Fruit fly (Drosophila melanogaster): ENCODE results near the gene Srp68.
A peak's percentile ranks its signal among the peaks of the same experiment; 100 is the strongest.

Srp68 gene

DNA sequence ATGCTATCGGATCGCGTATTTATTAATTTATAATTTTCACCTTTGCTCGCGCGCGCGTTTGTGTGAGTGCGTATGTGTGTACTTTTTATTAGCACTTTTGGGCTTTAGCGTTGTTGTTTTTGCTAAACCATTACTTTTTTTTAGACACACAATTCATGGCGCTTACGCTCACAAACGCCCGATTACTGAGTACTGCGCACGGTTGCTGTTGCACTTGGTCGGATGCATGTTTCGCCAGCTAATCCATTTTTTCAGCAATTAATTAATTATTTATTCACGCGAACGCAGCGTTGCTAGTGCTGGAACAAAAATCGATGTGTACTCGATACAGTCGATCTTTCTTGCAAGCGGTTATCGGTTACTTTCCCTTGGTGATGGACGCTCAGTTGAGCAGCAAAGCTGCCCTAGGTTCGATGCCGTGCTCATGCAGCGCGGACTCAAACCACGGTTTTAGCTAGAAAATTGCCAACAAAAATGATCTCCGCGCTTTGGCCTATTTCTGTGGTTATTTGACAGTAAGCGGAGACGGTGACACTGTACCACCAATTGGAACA, 22.9 kb downstream of the Srp68 start, which contains the start of the genes smg and CG5087 (continued):
- no peak for TF ChIP-seq PHDP (tag; optimal IDR thresholded peaks at IDR 0.05)
- no peak for TF ChIP-seq CG10431 (GFP tag; optimal IDR thresholded peaks at IDR 0.05)
- no peak for TF ChIP-seq luna (GFP tag; optimal IDR thresholded peaks at IDR 0.05)
- peak; percentile 47 for TF ChIP-seq CG4282 (GFP tag; optimal IDR thresholded peaks at IDR 0.05)
- no peak for TF ChIP-seq esg (GFP tag; conservative IDR thresholded peaks at IDR 0.05)
- TF ChIP-seq CG34422 (GFP tag; IDR thresholded peaks at IDR 0.05) = peak; percentile 59
- TF ChIP-seq sna (GFP tag; IDR thresholded peaks at IDR 0.05; ENCODE audit: partially characterized antibody) = peak; percentile 56
- TF ChIP-seq CG3281 (GFP tag; optimal IDR thresholded peaks at IDR 0.05) = peak; percentile 3
- TF ChIP-seq CG15696 (tag; optimal IDR thresholded peaks at IDR 0.05) = no peak
- no peak for TF ChIP-seq fd64A (GFP tag; optimal IDR thresholded peaks at IDR 0.05)
- TF ChIP-seq fru (optimal IDR thresholded peaks at IDR 0.05) = no peak
- TF ChIP-seq fd3F (GFP tag; optimal IDR thresholded peaks at IDR 0.05) = no peak
- TF ChIP-seq jumu (GFP tag; optimal IDR thresholded peaks at IDR 0.05) = peak; percentile 66
- no peak for TF ChIP-seq Hey (tag; optimal IDR thresholded peaks at IDR 0.05)
- TF ChIP-seq pnt (GFP tag; optimal IDR thresholded peaks at IDR 0.05) = no peak
- peak; percentile 88 for TF ChIP-seq HmgD (GFP tag; optimal IDR thresholded peaks at IDR 0.05)
- peak; percentile 64 for TF ChIP-seq CG2712 (tag; optimal IDR thresholded peaks at IDR 0.05)
- TF ChIP-seq lmd (GFP tag; IDR thresholded peaks at IDR 0.05) = peak; percentile 19; the same call in 1 of the 2 replicates
- no peak for TF ChIP-seq Nf-YA (GFP tag; IDR thresholded peaks at IDR 0.05)
- no peak for TF ChIP-seq CG32772 (GFP tag; IDR thresholded peaks at IDR 0.05)
- TF ChIP-seq maf-S (GFP tag; optimal IDR thresholded peaks at IDR 0.05) = peak; percentile 62
- TF ChIP-seq CkIIα-i1 (GFP tag; IDR thresholded peaks at IDR 0.05) = no peak
- no peak for TF ChIP-seq CG6254 (GFP tag; optimal IDR thresholded peaks at IDR 0.05)
- peak; percentile 59 for TF ChIP-seq Scr (GFP tag; IDR thresholded peaks at IDR 0.05; ENCODE audit: partially characterized antibody)
- peak; percentile 69 for TF ChIP-seq Dbx (GFP tag; IDR thresholded peaks at IDR 0.05)
- peak; percentile 93 for TF ChIP-seq CG33213 (GFP tag; optimal IDR thresholded peaks at IDR 0.05)
- peak; percentile 13 for TF ChIP-seq CG9609 (GFP tag; optimal IDR thresholded peaks at IDR 0.05)
- no peak for TF ChIP-seq lola (GFP tag; optimal IDR thresholded peaks at IDR 0.05)
- no peak for TF ChIP-seq mld (GFP tag; IDR thresholded peaks at IDR 0.05; ENCODE audit: partially characterized antibody)
- peak; percentile 51 for TF ChIP-seq ERR (GFP tag; optimal IDR thresholded peaks at IDR 0.05)
- no peak for TF ChIP-seq CG4820 (GFP tag; optimal IDR thresholded peaks at IDR 0.05)
- TF ChIP-seq CG11456 (GFP tag; IDR thresholded peaks at IDR 0.05) = peak; percentile 50; the same call in 1 of the 3 replicates
- TF ChIP-seq MESR4 (GFP tag; optimal IDR thresholded peaks at IDR 0.05) = peak; percentile 91
- peak; percentile 36 for TF ChIP-seq CG4424 (GFP tag; optimal IDR thresholded peaks at IDR 0.05)
- TF ChIP-seq stc (GFP tag; IDR thresholded peaks at IDR 0.05) = no peak
- TF ChIP-seq Sin3A (optimal IDR thresholded peaks at IDR 0.05) = peak; percentile 85
- TF ChIP-seq kay (GFP tag; optimal IDR thresholded peaks at IDR 0.05) = no peak
- peak; percentile 47 for TF ChIP-seq fu2 (GFP tag; optimal IDR thresholded peaks at IDR 0.05)
- peak; percentile 92 for TF ChIP-seq HmgZ (tag; optimal IDR thresholded peaks at IDR 0.05)
- peak; percentile 16 for TF ChIP-seq CG10654 (GFP tag; optimal IDR thresholded peaks at IDR 0.05)
- TF ChIP-seq ems (GFP tag; optimal IDR thresholded peaks at IDR 0.05) = peak; percentile 40
- peak; percentile 24 for TF ChIP-seq ash1 (GFP tag; optimal IDR thresholded peaks at IDR 0.05)
- 0 out of 2 replicates have a peak, but pooled peaks have one; percentile 14 for TF ChIP-seq ssp (GFP tag; IDR thresholded peaks at IDR 0.05)
- peak; percentile 73; the same call in 1 of the 2 replicates for TF ChIP-seq Bgb (GFP tag; IDR thresholded peaks at IDR 0.05; ENCODE audit: partially characterized antibody)
- TF ChIP-seq Ets97D (GFP tag; optimal IDR thresholded peaks at IDR 0.05) = peak; percentile 94
- peak; percentile 6; the same call in 1 of the 2 replicates for TF ChIP-seq Drgx (GFP tag; IDR thresholded peaks at IDR 0.05)
- TF ChIP-seq sd (tag; optimal IDR thresholded peaks at IDR 0.05) = peak; percentile 87
- no peak for TF ChIP-seq rib (GFP tag; IDR thresholded peaks at IDR 0.05)
- TF ChIP-seq sug (tag; optimal IDR thresholded peaks at IDR 0.05) = peak; percentile 50
- TF ChIP-seq caup (GFP tag; optimal IDR thresholded peaks at IDR 0.05; ENCODE audit: severe bottlenecking) = no peak
- TF ChIP-seq twi (tag; optimal IDR thresholded peaks at IDR 0.05) = no peak
